Fruit fly (Drosophila melanogaster) whole organism, adult: Measurements from ENCODE around the gene brv1.

Experiments used
- CG11617 ChIP-seq: fragments of 200-800 bp; sonication (Bioruptor generic); optimal IDR thresholded peaks from 2 replicates; lab custom pipeline; 2017; ENCODE audit warnings: mild to moderate bottlenecking, missing biosample characterization, missing genetic modification reagents, missing genetic modification characterization
- CG12768 ChIP-seq: fragments of 200-800 bp; sonication (Bioruptor generic); optimal IDR thresholded peaks from 2 replicates; lab custom pipeline; 2017; ENCODE audit warnings: missing biosample characterization, missing genetic modification characterization, mild to moderate bottlenecking, moderate library complexity, missing genetic modification reagents
- CG14711 ChIP-seq: fragments of 200-800 bp; sonication (Bioruptor generic); optimal IDR thresholded peaks from 2 replicates; lab custom pipeline; 2018; ENCODE audit warnings: missing biosample characterization, mild to moderate bottlenecking, missing genetic modification characterization, moderate library complexity
- CG1620 ChIP-seq: fragments of 200-800 bp; sonication (Bioruptor generic); optimal IDR thresholded peaks from 2 replicates; lab custom pipeline; 2016; ENCODE audit warnings: missing biosample characterization, missing genetic modification characterization
- CG33017 ChIP-seq: fragments of 200-800 bp; sonication (Bioruptor generic); optimal IDR thresholded peaks from 2 replicates; lab custom pipeline; 2018; ENCODE audit warnings: missing biosample characterization, mild to moderate bottlenecking, missing genetic modification characterization, moderate library complexity
- CG5204 ChIP-seq: fragments of 200-800 bp; sonication (Bioruptor generic); optimal IDR thresholded peaks from 2 replicates; lab custom pipeline; 2016; ENCODE audit warnings: missing biosample characterization, missing genetic modification characterization
- CG7045 ChIP-seq: fragments of 200-800 bp; sonication (Bioruptor generic); optimal IDR thresholded peaks from 2 replicates; lab custom pipeline; 2017; ENCODE audit warnings: missing biosample characterization, mild to moderate bottlenecking, missing genetic modification characterization
- CG7101 ChIP-seq: fragments of 200-800 bp; sonication (Bioruptor generic); optimal IDR thresholded peaks from 2 replicates; lab custom pipeline; 2018; ENCODE audit warnings: missing biosample characterization, mild to moderate bottlenecking, missing genetic modification characterization, moderate library complexity
- Clk ChIP-seq: fragments of 200-800 bp; sonication (Bioruptor generic); optimal IDR thresholded peaks from 2 replicates; lab custom pipeline; 2017; ENCODE audit warnings: missing biosample characterization, missing genetic modification characterization
- Crg-1 ChIP-seq: fragments of 200-800 bp; sonication (Bioruptor generic); optimal IDR thresholded peaks from 2 replicates; lab custom pipeline; 2016; ENCODE audit warnings: missing biosample characterization, missing genetic modification characterization
- Hr96 ChIP-seq: fragments of 200-800 bp; sonication (Bioruptor generic); optimal IDR thresholded peaks from 2 replicates; lab custom pipeline; 2016; ENCODE audit warnings: missing biosample characterization, missing genetic modification characterization
- Mnt ChIP-seq: fragments of 200-800 bp; sonication (Bioruptor generic); optimal IDR thresholded peaks from 2 replicates; lab custom pipeline; 2016; ENCODE audit warnings: missing biosample characterization, mild to moderate bottlenecking, missing genetic modification characterization
- bab1 ChIP-seq: fragments of 200-800 bp; sonication (Bioruptor generic); optimal IDR thresholded peaks from 3 replicates; lab custom pipeline; 2019; ENCODE audit warnings: missing biosample characterization, mild to moderate bottlenecking, missing genetic modification characterization, moderate library complexity
- cic ChIP-seq: fragments of 200-800 bp; sonication (Bioruptor generic); optimal IDR thresholded peaks from 2 replicates; lab custom pipeline; 2017; ENCODE audit warnings: missing biosample characterization, mild to moderate bottlenecking, missing genetic modification characterization, moderate library complexity
- cnc ChIP-seq, 2 experiments: fragments of >200 bp; optimal IDR thresholded peaks; 2 replicates each; lab custom pipeline; 2017
- kay ChIP-seq: fragments of 200-800 bp; sonication (Bioruptor generic); peaks from one replicate; lab custom pipeline; 2016; ENCODE audit warnings: missing biosample characterization, missing genetic modification characterization, borderline replicate concordance
- ovo ChIP-seq: fragments of 200-800 bp; sonication (Bioruptor generic); optimal IDR thresholded peaks from 2 replicates; lab custom pipeline; 2016; ENCODE audit warnings: missing biosample characterization, missing genetic modification characterization
- pad ChIP-seq: fragments of 200-800 bp; sonication (Bioruptor generic); optimal IDR thresholded peaks from 3 replicates; lab custom pipeline; 2017; ENCODE audit warnings: missing biosample characterization, missing genetic modification characterization, mild to moderate bottlenecking, moderate library complexity, missing genetic modification reagents
- tj ChIP-seq: fragments of 200-800 bp; sonication (Bioruptor generic); optimal IDR thresholded peaks from 3 replicates; lab custom pipeline; 2017; ENCODE audit warnings: missing biosample characterization, mild to moderate bottlenecking, missing genetic modification characterization, moderate library complexity
- toe ChIP-seq: fragments of 200-800 bp; sonication (Bioruptor generic); optimal IDR thresholded peaks from 2 replicates; lab custom pipeline; 2016; ENCODE audit warnings: missing biosample characterization, missing genetic modification characterization

Gene brv1

DNA sequence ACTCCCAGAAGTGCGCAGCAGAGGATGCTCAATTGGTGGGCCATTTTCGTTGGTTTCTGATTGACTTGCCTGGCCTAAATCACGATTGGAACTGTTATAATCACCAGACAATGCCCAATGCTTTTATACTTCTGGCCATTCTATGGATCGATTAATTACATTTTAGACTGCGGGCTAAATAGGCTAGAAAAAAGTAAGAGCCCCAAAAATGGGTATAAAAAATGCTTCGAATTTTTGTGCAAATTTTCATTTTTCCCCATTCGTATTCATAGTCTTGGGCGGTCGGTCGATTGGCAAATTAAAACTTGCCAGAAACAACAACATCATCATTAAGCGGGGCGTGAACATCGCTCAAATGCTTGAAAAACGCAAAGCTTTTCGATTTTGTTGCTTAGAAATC is 31.9 kb upstream of the brv1 start, which contains the start of gene Cpr76Ba:
Gene Cpr76Ba (minus strand): TSS at position 101 of the 400 bp plus-strand sequence.
- TF ChIP-seq CG12768 (GFP tag; lab: Kevin White, UChicago) (no peak), CG14711 (tag; lab: Kevin White, UChicago) (no peak), Crg-1 (GFP tag; lab: Kevin White, UChicago) (no peak), CG33017 (tag; lab: Kevin White, UChicago) (no peak), pad (GFP tag; lab: Kevin White, UChicago) (no peak), CG11617 (no peak), cnc (optimal IDR thresholded peaks at IDR 0.05; lab: Kevin White, UChicago) (no peak), bab1 (GFP tag; lab: Kevin White, UChicago) (no peak), toe (GFP tag; lab: Kevin White, UChicago) (no peak), Clk (no peak), kay (GFP tag; lab: Kevin White, UChicago) (no peak), Mnt (GFP tag; lab: Kevin White, UChicago) (no peak), CG7101 (tag; lab: Kevin White, UChicago) (no peak)

DNA sequence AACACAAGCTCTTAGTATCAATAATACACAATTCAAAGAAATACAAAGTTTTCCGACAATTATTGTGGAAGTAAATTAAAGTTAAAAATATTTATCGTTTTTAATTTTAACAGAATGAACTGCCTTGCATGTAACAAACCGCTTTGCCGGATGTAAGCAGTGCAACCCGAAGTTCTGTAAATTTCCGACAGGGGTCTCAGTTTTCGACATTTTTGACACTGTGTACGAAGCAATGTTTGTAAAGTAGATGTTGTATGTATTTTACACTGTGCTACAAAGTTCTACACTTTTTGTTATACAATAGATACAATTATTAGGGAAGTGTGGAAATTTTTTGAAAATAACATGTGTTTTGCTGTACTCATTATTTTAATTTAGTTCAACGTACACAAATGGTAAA is 30.2 kb upstream of the brv1 start:
- TF ChIP-seq CG11617: no peak
- no peak for TF ChIP-seq CG12768 (GFP tag; lab: Kevin White, UChicago)
- no peak for TF ChIP-seq bab1 (GFP tag; lab: Kevin White, UChicago)
- no peak for TF ChIP-seq pad (GFP tag; lab: Kevin White, UChicago)
- no peak for TF ChIP-seq Crg-1 (GFP tag; lab: Kevin White, UChicago)
- peak; percentile 51 for TF ChIP-seq toe (GFP tag; lab: Kevin White, UChicago)
- TF ChIP-seq ovo (GFP tag; lab: Kevin White, UChicago): peak; percentile 6
- no peak for TF ChIP-seq kay (GFP tag; lab: Kevin White, UChicago)
- peak; percentile 70 for TF ChIP-seq Hr96
- TF ChIP-seq cic: no peak
- peak; percentile 54 for TF ChIP-seq CG7101 (tag; lab: Kevin White, UChicago)
- no peak for TF ChIP-seq tj (GFP tag; lab: Kevin White, UChicago)
- no peak for TF ChIP-seq CG1620 (GFP tag; lab: Kevin White, UChicago)
- peak; percentile 51 for TF ChIP-seq CG7045 (GFP tag; lab: Kevin White, UChicago)
- TF ChIP-seq CG5204: peak; percentile 46
- TF ChIP-seq Clk: no peak
- peak; percentile 8 for TF ChIP-seq Mnt (GFP tag; lab: Kevin White, UChicago)
- peak; percentile 2 for TF ChIP-seq CG33017 (tag; lab: Kevin White, UChicago)
- no peak for TF ChIP-seq cnc (optimal IDR thresholded peaks at IDR 0.05; lab: Kevin White, UChicago)
- no peak for TF ChIP-seq CG14711 (tag; lab: Kevin White, UChicago)

DNA sequence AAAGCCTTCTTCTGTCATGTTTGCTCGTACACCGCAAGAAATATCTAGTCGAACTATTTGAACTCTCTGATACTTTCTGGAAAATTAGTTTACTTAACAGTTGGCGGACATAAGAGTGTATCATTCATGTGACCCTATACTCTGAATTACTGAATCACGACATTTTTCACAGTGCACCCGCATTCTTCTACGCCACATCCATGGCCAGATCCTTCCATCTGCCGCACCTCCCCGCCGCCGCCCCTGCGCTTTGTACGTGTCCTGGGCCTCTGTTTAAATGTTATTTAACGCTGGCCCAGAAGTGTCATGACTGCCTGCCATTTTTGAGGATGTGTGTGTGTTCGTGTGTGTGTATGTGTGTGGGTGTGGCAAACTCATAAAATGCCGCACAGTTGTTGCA is 26.4 kb upstream of the brv1 start:
- TF ChIP-seq Mnt (GFP tag; lab: Kevin White, UChicago): no peak
- TF ChIP-seq pad (GFP tag; lab: Kevin White, UChicago): no peak
- TF ChIP-seq Clk: no peak
- TF ChIP-seq CG11617: no peak
- no peak for TF ChIP-seq kay (GFP tag; lab: Kevin White, UChicago)
- TF ChIP-seq bab1 (GFP tag; lab: Kevin White, UChicago): no peak
- no peak for TF ChIP-seq tj (GFP tag; lab: Kevin White, UChicago)
- TF ChIP-seq cnc (optimal IDR thresholded peaks at IDR 0.05; lab: Kevin White, UChicago): no peak

DNA sequence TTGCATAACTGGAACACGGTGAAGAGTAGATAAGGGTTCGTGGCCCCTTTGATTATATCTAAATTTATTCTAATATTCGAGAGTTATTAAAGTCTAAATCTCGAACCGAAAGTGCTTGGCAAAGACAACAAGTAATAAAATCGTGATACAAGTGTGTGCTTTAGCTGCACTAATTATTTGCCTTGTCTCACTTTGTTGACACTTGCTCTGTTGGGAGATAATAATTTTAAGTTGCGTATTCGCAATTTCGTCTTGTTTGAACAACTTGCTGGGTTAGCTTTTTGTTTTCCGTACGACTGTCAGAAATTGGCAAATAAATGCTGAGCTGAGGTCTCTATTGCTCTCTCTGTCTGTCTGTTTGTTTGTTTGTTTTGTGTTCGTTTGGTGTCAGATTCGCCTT is 18.4 kb upstream of the brv1 start:
- TF ChIP-seq CG14711 (tag; lab: Kevin White, UChicago) (no peak), kay (GFP tag; lab: Kevin White, UChicago) (no peak), Clk (peak; percentile 30), tj (GFP tag; lab: Kevin White, UChicago) (peak; percentile 4), Mnt (GFP tag; lab: Kevin White, UChicago) (peak; percentile 42), Crg-1 (GFP tag; lab: Kevin White, UChicago) (peak; percentile 63), pad (GFP tag; lab: Kevin White, UChicago) (no peak), CG5204 (no peak), CG11617 (peak; percentile 64), CG1620 (GFP tag; lab: Kevin White, UChicago) (no peak), ovo (GFP tag; lab: Kevin White, UChicago) (no peak), cic (peak; percentile 11), CG12768 (GFP tag; lab: Kevin White, UChicago) (peak; percentile 30), bab1 (GFP tag; lab: Kevin White, UChicago) (no peak), CG33017 (tag; lab: Kevin White, UChicago) (peak; percentile 2), CG7045 (GFP tag; lab: Kevin White, UChicago) (peak; percentile 76), toe (GFP tag; lab: Kevin White, UChicago) (no peak), cnc (optimal IDR thresholded peaks at IDR 0.05; lab: Kevin White, UChicago) (no peak), CG7101 (tag; lab: Kevin White, UChicago) (peak; percentile 39), Hr96 (no peak)

DNA sequence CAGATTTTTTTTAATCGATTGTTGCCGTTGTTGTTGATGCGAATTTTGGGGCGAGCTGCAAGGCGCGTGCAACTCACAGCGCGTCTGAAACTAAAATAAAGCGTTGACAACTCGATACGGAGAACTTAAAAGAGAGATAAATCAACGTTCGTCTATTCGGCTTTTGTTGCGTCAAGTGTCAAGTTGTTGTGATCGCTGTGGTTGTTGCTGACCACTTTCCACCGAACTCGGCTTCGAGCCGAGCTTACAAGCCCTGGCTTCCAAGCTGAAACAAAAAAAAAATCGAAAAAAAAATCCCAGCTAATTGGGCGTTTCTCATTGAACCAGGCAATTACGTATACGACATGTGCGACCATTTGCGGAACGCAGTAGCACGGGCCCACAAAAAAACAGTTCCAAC is 17.5 kb upstream of the brv1 start, which contains the start of gene CG9452:
Gene CG9452 (minus strand): TSS at position 101 of the 400 bp plus-strand sequence.
- no peak for TF ChIP-seq cic
- TF ChIP-seq kay (GFP tag; lab: Kevin White, UChicago): no peak
- no peak for TF ChIP-seq Crg-1 (GFP tag; lab: Kevin White, UChicago)
- TF ChIP-seq CG14711 (tag; lab: Kevin White, UChicago): no peak
- no peak for TF ChIP-seq CG11617
- no peak for TF ChIP-seq CG7101 (tag; lab: Kevin White, UChicago)
- no peak for TF ChIP-seq Hr96
- no peak for TF ChIP-seq tj (GFP tag; lab: Kevin White, UChicago)
- no peak for TF ChIP-seq cnc (optimal IDR thresholded peaks at IDR 0.05; lab: Kevin White, UChicago)
- TF ChIP-seq toe (GFP tag; lab: Kevin White, UChicago): no peak
- TF ChIP-seq CG7045 (GFP tag; lab: Kevin White, UChicago): no peak
- no peak for TF ChIP-seq CG1620 (GFP tag; lab: Kevin White, UChicago)
- no peak for TF ChIP-seq CG5204
- no peak for TF ChIP-seq CG12768 (GFP tag; lab: Kevin White, UChicago)
- TF ChIP-seq ovo (GFP tag; lab: Kevin White, UChicago): no peak
